Fruit fly (Drosophila melanogaster) whole organism, embryonic: ENCODE data around the gene Btnd.
A peak's percentile ranks its signal among the peaks of the same experiment; 100 is the strongest.

Experiments used
- Abd-B ChIP-seq: fragments of 200-800 bp; sonication (Bioruptor generic); optimal IDR thresholded peaks from 2 replicates; lab custom pipeline; 2018; ENCODE audit warnings: missing biosample characterization, mild to moderate bottlenecking, missing genetic modification characterization, moderate library complexity
- Asciz ChIP-seq: fragments of 200-800 bp; sonication (Bioruptor generic); optimal IDR thresholded peaks from 2 replicates; lab custom pipeline; 2017; ENCODE audit warnings: missing biosample characterization, mild to moderate bottlenecking, missing genetic modification characterization, missing genetic modification reagents
- Atf6 ChIP-seq: fragments of 200-800 bp; sonication (Bioruptor generic); IDR thresholded peaks from 2 replicates; pipeline ENCODE4 v1.3.6; 2022; ENCODE audit warnings: missing biosample characterization, missing genetic modification characterization
- CG10543 ChIP-seq: fragments of 200-800 bp; sonication (Bioruptor generic); optimal IDR thresholded peaks from 3 replicates; lab custom pipeline; 2017; ENCODE audit warnings: missing biosample characterization, mild to moderate bottlenecking, missing genetic modification characterization, moderate library complexity
- CG11504 ChIP-seq: fragments of 200-800 bp; sonication (Bioruptor generic); optimal IDR thresholded peaks from 3 replicates; lab custom pipeline; 2019; ENCODE audit warnings: missing biosample characterization, mild to moderate bottlenecking, missing genetic modification characterization, moderate library complexity
- CG12942 ChIP-seq: fragments of 200-800 bp; sonication (Bioruptor generic); optimal IDR thresholded peaks from 3 replicates; lab custom pipeline; 2016; ENCODE audit warnings: missing biosample characterization, missing genetic modification characterization
- CG14965 ChIP-seq: fragments of 200-800 bp; sonication (Bioruptor generic); optimal IDR thresholded peaks from 2 replicates; lab custom pipeline; 2016; ENCODE audit warnings: missing biosample characterization, missing genetic modification characterization, borderline replicate concordance
- CG16815 ChIP-seq: fragments of 200-800 bp; sonication (Bioruptor generic); optimal IDR thresholded peaks from 3 replicates; lab custom pipeline; 2017; ENCODE audit warnings: missing biosample characterization, mild to moderate bottlenecking, missing genetic modification characterization
- CG16863 ChIP-seq: fragments of 200-800 bp; sonication (Bioruptor generic); optimal IDR thresholded peaks from 3 replicates; lab custom pipeline; 2016; ENCODE audit warnings: missing biosample characterization, missing genetic modification characterization
- CG17912 ChIP-seq: fragments of 200-800 bp; sonication (Bioruptor generic); optimal IDR thresholded peaks from 2 replicates; lab custom pipeline; 2018; ENCODE audit warnings: missing biosample characterization, mild to moderate bottlenecking, missing genetic modification characterization
- CG2202 ChIP-seq: fragments of 200-800 bp; sonication (Bioruptor generic); optimal IDR thresholded peaks from 2 replicates; lab custom pipeline; 2018; ENCODE audit warnings: missing biosample characterization, mild to moderate bottlenecking, missing genetic modification characterization
- CG3065 ChIP-seq: fragments of 200-800 bp; sonication (Bioruptor generic); optimal IDR thresholded peaks from 2 replicates; lab custom pipeline; 2016; ENCODE audit warnings: missing biosample characterization, missing genetic modification characterization
- CG31365 ChIP-seq: fragments of 200-800 bp; sonication (Bioruptor generic); optimal IDR thresholded peaks from 2 replicates; lab custom pipeline; 2018; ENCODE audit warnings: missing biosample characterization, mild to moderate bottlenecking, missing genetic modification characterization
- CG34376 ChIP-seq: fragments of 200-800 bp; sonication (Bioruptor generic); optimal IDR thresholded peaks from 2 replicates; lab custom pipeline; 2018; ENCODE audit warnings: missing biosample characterization, mild to moderate bottlenecking, missing genetic modification characterization
- CG42726 ChIP-seq: fragments of 200-800 bp; sonication (Bioruptor generic); IDR thresholded peaks from 2 replicates; pipeline ENCODE4 v1.3.6; 2022; ENCODE audit warnings: missing biosample characterization, missing genetic modification characterization; ENCODE audit not compliant: partially characterized antibody
- CG43689 ChIP-seq: fragments of 200-800 bp; sonication (Bioruptor generic); IDR thresholded peaks from 2 replicates; pipeline ENCODE4 v1.3.6; 2022; ENCODE audit warnings: missing biosample characterization, missing genetic modification characterization
- CG4617 ChIP-seq: fragments of 200-800 bp; sonication (Bioruptor generic); optimal IDR thresholded peaks from 3 replicates; lab custom pipeline; 2016; ENCODE audit warnings: missing biosample characterization, missing genetic modification characterization, borderline replicate concordance
- CG4820 ChIP-seq: fragments of 200-800 bp; sonication (Bioruptor generic); optimal IDR thresholded peaks from 3 replicates; lab custom pipeline; 2016; ENCODE audit warnings: missing biosample characterization, missing genetic modification characterization
- CG4854 ChIP-seq: fragments of 200-800 bp; sonication (Bioruptor generic); optimal IDR thresholded peaks from 2 replicates; lab custom pipeline; 2016; ENCODE audit warnings: missing biosample characterization, missing genetic modification characterization, inconsistent platforms
- CG6254 ChIP-seq: fragments of 200-800 bp; sonication (Bioruptor generic); optimal IDR thresholded peaks from 3 replicates; lab custom pipeline; 2017; ENCODE audit warnings: mild to moderate bottlenecking, missing biosample characterization, missing genetic modification reagents, missing genetic modification characterization
- CG8924 ChIP-seq: fragments of 200-800 bp; optimal IDR thresholded peaks from 3 replicates; lab custom pipeline; 2019; ENCODE audit warnings: missing biosample characterization, mild to moderate bottlenecking, missing genetic modification characterization, moderate library complexity
- CTCF ChIP-seq: fragments of 200-800 bp; sonication (Bioruptor generic); optimal IDR thresholded peaks from 2 replicates; lab custom pipeline; 2017; ENCODE audit warnings: missing biosample characterization, mild to moderate bottlenecking, missing genetic modification characterization, moderate library complexity
- Eip74EF ChIP-seq, 2 experiments: fragments of 200-800 bp in 1 of 2; fragments of >200 bp in 1 of 2; sonication (Bioruptor generic) in 1 of 2; optimal IDR thresholded peaks; 2 replicates each; lab custom pipeline; 2017 to 2019; ENCODE audit warnings: missing biosample characterization in 2 of 2, missing genetic modification characterization in 2 of 2, mild to moderate bottlenecking in 1 of 2, moderate library complexity in 1 of 2
- Fer1 ChIP-seq: fragments of 200-800 bp; sonication (Bioruptor generic); optimal IDR thresholded peaks from 2 replicates; lab custom pipeline; 2017; ENCODE audit warnings: missing biosample characterization, mild to moderate bottlenecking, missing genetic modification characterization
- HHEX ChIP-seq: fragments of 200-800 bp; sonication (Bioruptor generic); optimal IDR thresholded peaks from 3 replicates; lab custom pipeline; 2017; ENCODE audit warnings: missing biosample characterization, mild to moderate bottlenecking, missing genetic modification characterization, missing genetic modification reagents
- HLHmδ ChIP-seq: fragments of 200-800 bp; sonication (Bioruptor generic); optimal IDR thresholded peaks from 2 replicates; lab custom pipeline; 2018; ENCODE audit warnings: missing biosample characterization, mild to moderate bottlenecking, missing genetic modification characterization, moderate library complexity
- Hsf ChIP-seq: fragments of 200-800 bp; sonication (Bioruptor generic); optimal IDR thresholded peaks from 3 replicates; lab custom pipeline; 2016; ENCODE audit warnings: missing biosample characterization, missing genetic modification characterization
- Lpt ChIP-seq: fragments of >200 bp; optimal IDR thresholded peaks from 2 replicates; lab custom pipeline; 2018; ENCODE audit warnings: missing biosample characterization, missing genetic modification characterization
- MESR4 ChIP-seq: fragments of 200-800 bp; sonication (Bioruptor generic); optimal IDR thresholded peaks from 2 replicates; lab custom pipeline; 2018; ENCODE audit warnings: missing biosample characterization, mild to moderate bottlenecking, missing genetic modification characterization, moderate library complexity
- Tbp ChIP-seq: fragments of >200 bp; optimal IDR thresholded peaks from 2 replicates; lab custom pipeline; 2018; ENCODE audit warnings: missing biosample characterization, missing genetic modification characterization
- al ChIP-seq: fragments of 200-800 bp; sonication (Bioruptor generic); IDR thresholded peaks from 2 replicates; pipeline ENCODE4 v1.3.6; 2022; ENCODE audit warnings: missing biosample characterization, missing genetic modification characterization
- bab2 ChIP-seq: fragments of 200-800 bp; sonication (Bioruptor generic); optimal IDR thresholded peaks from 2 replicates; lab custom pipeline; 2016; ENCODE audit warnings: missing biosample characterization, missing genetic modification characterization
- bowl ChIP-seq: fragments of 200-800 bp; sonication (Bioruptor generic); IDR thresholded peaks from 2 replicates; pipeline ENCODE4 v1.3.6; 2022; ENCODE audit warnings: missing biosample characterization, missing genetic modification characterization
- cas ChIP-seq: fragments of 200-800 bp; sonication (Bioruptor generic); IDR thresholded peaks from 2 replicates; pipeline ENCODE4 v1.3.6; 2022; ENCODE audit warnings: missing biosample characterization, missing genetic modification characterization
- crc ChIP-seq: fragments of 200-800 bp; sonication (Bioruptor generic); optimal IDR thresholded peaks from 2 replicates; lab custom pipeline; 2016; ENCODE audit warnings: missing biosample characterization, missing genetic modification characterization
- ems ChIP-seq: fragments of 200-800 bp; sonication (Bioruptor generic); optimal IDR thresholded peaks from 3 replicates; lab custom pipeline; 2016; ENCODE audit warnings: missing biosample characterization, missing genetic modification characterization
- fd96Cb ChIP-seq: fragments of 200-800 bp; sonication (Bioruptor generic); optimal IDR thresholded peaks from 2 replicates; lab custom pipeline; 2018; ENCODE audit warnings: missing biosample characterization, mild to moderate bottlenecking, missing genetic modification characterization, moderate library complexity
- fu2 ChIP-seq: fragments of 200-800 bp; sonication (Bioruptor generic); optimal IDR thresholded peaks from 2 replicates; lab custom pipeline; 2016; ENCODE audit warnings: missing biosample characterization, missing genetic modification characterization
- h ChIP-seq: fragments of >200 bp; optimal IDR thresholded peaks from 2 replicates; lab custom pipeline; 2017
- hbn ChIP-seq: fragments of 200-800 bp; sonication (Bioruptor generic); IDR thresholded peaks from 2 replicates; pipeline ENCODE4 v1.3.6; 2022; ENCODE audit warnings: missing biosample characterization, missing genetic modification characterization; ENCODE audit not compliant: partially characterized antibody
- kay ChIP-seq: fragments of 200-800 bp; sonication (Bioruptor generic); optimal IDR thresholded peaks from 2 replicates; lab custom pipeline; 2016; ENCODE audit warnings: missing biosample characterization, missing genetic modification characterization
- lab ChIP-seq: fragments of 200-800 bp; sonication (Bioruptor generic); optimal IDR thresholded peaks from 3 replicates; lab custom pipeline; 2017; ENCODE audit warnings: missing biosample characterization, missing genetic modification characterization, mild to moderate bottlenecking, moderate library complexity, missing genetic modification reagents
- mam ChIP-seq: fragments of 200-800 bp; sonication (Bioruptor generic); optimal IDR thresholded peaks from 3 replicates; lab custom pipeline; 2016; ENCODE audit warnings: missing biosample characterization, missing genetic modification characterization
- odd ChIP-seq: fragments of 200-800 bp; sonication (Bioruptor generic); optimal IDR thresholded peaks from 2 replicates; lab custom pipeline; 2017; ENCODE audit warnings: missing biosample characterization, mild to moderate bottlenecking, missing genetic modification characterization
- pan ChIP-seq, 4 experiments: fragments of >200 bp in 3 of 4; fragments of 200-800 bp in 1 of 4; sonication (Bioruptor generic) in 1 of 4; optimal IDR thresholded peaks in 3 of 4; IDR thresholded peaks in 1 of 4; 2 replicates each; pipeline versions ENCODE4 v1.3.6 to Lab custom; 2017 to 2022; ENCODE audit warnings: missing biosample characterization in 2 of 4, missing genetic modification characterization in 2 of 4, mixed read lengths in 1 of 4
- peb ChIP-seq: fragments of 200-800 bp; sonication (Bioruptor generic); IDR thresholded peaks from 2 replicates; pipeline ENCODE4 v1.3.6; 2022; ENCODE audit warnings: missing biosample characterization, missing genetic modification characterization
- phol ChIP-seq: fragments of 200-800 bp; sonication (Bioruptor generic); optimal IDR thresholded peaks from 3 replicates; lab custom pipeline; 2018; ENCODE audit warnings: missing biosample characterization, mild to moderate bottlenecking, missing genetic modification characterization, moderate library complexity
- rib ChIP-seq: fragments of 200-800 bp; sonication (Bioruptor generic); IDR thresholded peaks from 2 replicates; pipeline ENCODE4 v1.3.6; 2022; ENCODE audit warnings: missing biosample characterization, missing genetic modification characterization
- trem ChIP-seq: fragments of 200-800 bp; optimal IDR thresholded peaks from 3 replicates; lab custom pipeline; 2019; ENCODE audit warnings: missing biosample characterization, mild to moderate bottlenecking, missing genetic modification characterization, moderate library complexity
- wek ChIP-seq: fragments of 200-800 bp; sonication (Bioruptor generic); optimal IDR thresholded peaks from 3 replicates; lab custom pipeline; 2018; ENCODE audit warnings: missing biosample characterization, mild to moderate bottlenecking, missing genetic modification characterization, moderate library complexity

Btnd gene

dm6 chrX:6265456-6265877 lies 46.3 kb upstream of the Btnd start (continued):
- peak; percentile 96 for TF ChIP-seq ems
- TF ChIP-seq CTCF (GFP tag; lab: Kevin White, UChicago) = peak; percentile 72
- TF ChIP-seq odd (GFP tag; lab: Kevin White, UChicago) = peak; percentile 95
- peak; percentile 95 for TF ChIP-seq lab (GFP tag; lab: Kevin White, UChicago)
- TF ChIP-seq HHEX (GFP tag; lab: Kevin White, UChicago) = peak; percentile 95
- peak; percentile 82 for TF ChIP-seq CG2202
- peak; percentile 97 for TF ChIP-seq CG16863
- TF ChIP-seq CG8924 = peak; percentile 97
- TF ChIP-seq Fer1 = peak; percentile 94
- TF ChIP-seq CG34376 (GFP tag; lab: Kevin White, UChicago) = peak; percentile 86
- TF ChIP-seq HLHmδ (GFP tag; lab: Kevin White, UChicago) = no peak
- peak; percentile 82 for TF ChIP-seq rib (GFP tag; lab: Robert Waterston, UW)
- TF ChIP-seq CG10543 (GFP tag; lab: Kevin White, UChicago) = peak; percentile 91
- TF ChIP-seq Lpt (GFP tag; lab: Kevin White, UChicago) = no peak
- TF ChIP-seq CG3065 = peak; percentile 91
- TF ChIP-seq hbn (GFP tag; lab: Robert Waterston, UW) = no peak
- TF ChIP-seq CG42726 (GFP tag; lab: Robert Waterston, UW) = no peak
- TF ChIP-seq Atf6 (GFP tag; lab: Robert Waterston, UW) = peak; percentile 95
- TF ChIP-seq CG11504 (tag; lab: Kevin White, UChicago) = peak; percentile 97
- TF ChIP-seq al (GFP tag; lab: Robert Waterston, UW) = peak; percentile 86
- peak in 1 of 2 experiments; percentile 97 for TF ChIP-seq Eip74EF (GFP tag; optimal IDR thresholded peaks at IDR 0.05; lab: Kevin White, UChicago)
- peak; percentile 94 for TF ChIP-seq CG16815
- peak; percentile 95 for TF ChIP-seq Abd-B (GFP tag; lab: Kevin White, UChicago)
- peak; percentile 86 for TF ChIP-seq CG31365 (tag; lab: Kevin White, UChicago)
- TF ChIP-seq fd96Cb = peak; percentile 97
- TF ChIP-seq CG17912 (GFP tag; lab: Kevin White, UChicago) = peak; percentile 82
- no peak for TF ChIP-seq pan (optimal IDR thresholded peaks at IDR 0.05; lab: Kevin White, UChicago)
- TF ChIP-seq pan (GFP tag; optimal IDR thresholded peaks at IDR 0.05 in 1 of 2, IDR thresholded peaks at IDR 0.05 in 1 of 2) = peak in 1 of 2 experiments; percentile 95
- peak; percentile 95 for TF ChIP-seq crc (GFP tag; lab: Kevin White, UChicago)
- peak; percentile 69 for TF ChIP-seq CG14965 (GFP tag; lab: Kevin White, UChicago)
- TF ChIP-seq MESR4 (GFP tag; lab: Kevin White, UChicago) = peak; percentile 26
- peak; percentile 94 for TF ChIP-seq mam (GFP tag; lab: Kevin White, UChicago)
- TF ChIP-seq Asciz (GFP tag; lab: Kevin White, UChicago) = peak; percentile 97
- TF ChIP-seq CG4854 (GFP tag; lab: Kevin White, UChicago) = peak; percentile 93
- TF ChIP-seq Tbp (GFP tag; lab: Kevin White, UChicago) = no peak
- TF ChIP-seq peb (GFP tag; lab: Robert Waterston, UW) = peak; percentile 87
- TF ChIP-seq h (lab: Kevin White, UChicago) = no peak
- peak; percentile 90 for TF ChIP-seq cas (GFP tag; lab: Robert Waterston, UW)
- peak; percentile 95 for TF ChIP-seq CG12942 (GFP tag; lab: Kevin White, UChicago)
- peak; percentile 89 for TF ChIP-seq CG6254 (GFP tag; lab: Kevin White, UChicago)
- TF ChIP-seq phol (tag; lab: Kevin White, UChicago) = peak; percentile 97
- peak; percentile 89 for TF ChIP-seq bowl (GFP tag; lab: Robert Waterston, UW)
- TF ChIP-seq bab2 (GFP tag; lab: Kevin White, UChicago) = peak; percentile 95
- peak; percentile 86 for TF ChIP-seq wek (GFP tag; lab: Kevin White, UChicago)
- TF ChIP-seq CG4820 = peak; percentile 96
- TF ChIP-seq CG4617 (GFP tag; lab: Kevin White, UChicago) = peak; percentile 87
- peak; percentile 91 for TF ChIP-seq fu2 (GFP tag; lab: Kevin White, UChicago)
- TF ChIP-seq trem = peak; percentile 88
- TF ChIP-seq kay (GFP tag; lab: Kevin White, UChicago) = peak; percentile 92
- peak; percentile 84 for TF ChIP-seq CG43689 (GFP tag; lab: Robert Waterston, UW)
- peak; percentile 97 for TF ChIP-seq Hsf
